Worm (Caenorhabditis elegans): Measurements from ENCODE around the gene fbxb-74.

Gene fbxb-74

ce11 chrIV:4449843-4450242 is 10.8 kb upstream of the fbxb-74 start:
- TF ChIP-seq nhr-43 (tag; optimal IDR thresholded peaks at IDR 0.05; ENCODE audit: poor library complexity, severe bottlenecking) (peak; percentile 57), nhr-23 (tag; optimal IDR thresholded peaks at IDR 0.05) (peak; percentile 5), ama-1 (optimal IDR thresholded peaks at IDR 0.05) (peak; percentile 13), snpc-4 (tag; optimal IDR thresholded peaks at IDR 0.05) (no peak), pha-4 (tag; optimal IDR thresholded peaks at IDR 0.05) (peak; percentile 38), nfya-1 (tag; optimal IDR thresholded peaks at IDR 0.05; ENCODE audit: insufficient read depth) (no peak), elt-2 (tag; optimal IDR thresholded peaks at IDR 0.05) (peak; percentile 86), pqm-1 (tag; optimal IDR thresholded peaks at IDR 0.05) (peak; percentile 88)

- TF ChIP-seq nhr-43 (tag; optimal IDR thresholded peaks at IDR 0.05; ENCODE audit: poor library complexity, severe bottlenecking) (no peak), lin-39 (tag; optimal IDR thresholded peaks at IDR 0.05) (no peak), nhr-76 (tag; optimal IDR thresholded peaks at IDR 0.05) (no peak), ztf-11 (tag; optimal IDR thresholded peaks at IDR 0.05) (no peak), ama-1 (optimal IDR thresholded peaks at IDR 0.05) (no peak), nhr-11 (tag; optimal IDR thresholded peaks at IDR 0.05) (no peak), unc-62 (GFP tag; optimal IDR thresholded peaks at IDR 0.05) (no peak), ZK546.5 (tag; optimal IDR thresholded peaks at IDR 0.05) (no peak), ceh-28 (tag; optimal IDR thresholded peaks at IDR 0.05) (no peak), egl-27 (tag; optimal IDR thresholded peaks at IDR 0.05) (no peak), pqm-1 (tag; optimal IDR thresholded peaks at IDR 0.05) (no peak)
These were observed 10.3 kb upstream of the fbxb-74 start, which contains the start of gene R08C7.12 for ce11 chrIV:4449439-4449838. R08C7.12 (plus strand) TSS chrIV:4449739.

DNA sequence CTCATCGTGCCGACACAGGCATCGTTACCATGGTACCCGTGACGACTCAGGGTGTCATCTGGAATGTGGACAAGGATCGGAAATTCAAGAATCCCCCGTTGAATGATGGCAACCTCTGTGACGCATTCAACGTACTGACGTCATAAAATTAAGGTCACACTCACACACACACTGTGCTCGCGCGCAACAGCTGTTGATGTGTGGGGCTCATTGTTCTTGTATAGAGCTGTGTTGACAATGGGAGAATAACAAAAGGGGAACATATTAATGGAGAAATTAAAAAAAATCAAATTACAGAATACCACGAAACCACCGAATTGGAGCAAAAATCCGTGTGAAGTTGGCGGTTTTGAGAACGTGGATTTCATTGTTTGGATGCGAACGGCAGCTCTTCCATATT is 9.3 kb upstream of the fbxb-74 start:
- peak; percentile 8 for TF ChIP-seq pha-4 (tag; optimal IDR thresholded peaks at IDR 0.05)
- TF ChIP-seq snpc-4 (tag; optimal IDR thresholded peaks at IDR 0.05), result no peak
- TF ChIP-seq nhr-12 (tag; optimal IDR thresholded peaks at IDR 0.05), result no peak
- no peak for TF ChIP-seq ceh-16 (tag; optimal IDR thresholded peaks at IDR 0.05)

DNA sequence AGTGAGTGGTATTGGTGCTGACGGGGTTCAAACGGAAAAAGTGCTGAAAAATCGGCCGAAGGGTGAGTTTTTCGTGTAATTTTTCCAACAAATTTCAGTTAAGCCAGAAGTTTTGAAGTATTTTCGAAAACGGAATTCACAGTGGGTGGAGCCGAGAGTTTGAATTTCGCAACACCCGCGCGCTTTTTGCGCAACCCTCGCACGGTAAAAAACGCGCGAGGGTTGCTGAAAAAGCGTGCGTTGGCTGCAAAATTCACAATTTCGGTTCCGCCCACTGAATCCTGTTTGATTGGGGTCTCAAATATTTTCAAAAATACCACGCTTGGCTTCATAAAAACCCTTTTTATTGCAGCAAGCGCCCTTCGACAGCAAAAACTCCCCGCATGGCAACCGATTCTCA is 8.3 kb upstream of the fbxb-74 start:
- no peak for TF ChIP-seq ZK546.5 (tag; optimal IDR thresholded peaks at IDR 0.05)
- TF ChIP-seq skn-1 (tag; optimal IDR thresholded peaks at IDR 0.05), result no peak
- TF ChIP-seq nhr-11 (tag; optimal IDR thresholded peaks at IDR 0.05), result no peak
- TF ChIP-seq ama-1 (optimal IDR thresholded peaks at IDR 0.05), result no peak

ce11 chrIV:4447284-4447366 is 8.0 kb upstream of the fbxb-74 start, which contains the start of gene chat-1:
chat-1 (plus strand) TSS chrIV:4447331.
- TF ChIP-seq nfya-1 (tag; optimal IDR thresholded peaks at IDR 0.05; ENCODE audit: insufficient read depth) (no peak), lsy-12 (tag; optimal IDR thresholded peaks at IDR 0.05) (no peak), ceh-16 (tag; optimal IDR thresholded peaks at IDR 0.05) (no peak), skn-1 (tag; optimal IDR thresholded peaks at IDR 0.05) (no peak), jun-1 (tag; optimal IDR thresholded peaks at IDR 0.05) (no peak), nhr-237 (tag; optimal IDR thresholded peaks at IDR 0.05) (no peak), ZK546.5 (tag; optimal IDR thresholded peaks at IDR 0.05) (no peak), egl-27 (tag; optimal IDR thresholded peaks at IDR 0.05) (no peak), zag-1 (tag; optimal IDR thresholded peaks at IDR 0.05) (no peak), nhr-25 (tag; optimal IDR thresholded peaks at IDR 0.05) (no peak), fkh-10 (GFP tag; optimal IDR thresholded peaks at IDR 0.05) (no peak)

ce11 chrIV:4446884-4447283 is 7.8 kb upstream of the fbxb-74 start:
- TF ChIP-seq pha-4 (tag; optimal IDR thresholded peaks at IDR 0.05) (peak; percentile 65), nhr-25 (tag; optimal IDR thresholded peaks at IDR 0.05) (peak; percentile 50), eor-1 (tag; optimal IDR thresholded peaks at IDR 0.05) (no peak), R02D3.7 (tag; optimal IDR thresholded peaks at IDR 0.05) (peak; percentile 42), ceh-16 (tag; optimal IDR thresholded peaks at IDR 0.05) (no peak), ceh-9 (tag; optimal IDR thresholded peaks at IDR 0.05) (no peak), pqm-1 (tag; optimal IDR thresholded peaks at IDR 0.05) (peak; percentile 20), lin-15B (tag; optimal IDR thresholded peaks at IDR 0.05) (no peak), ceh-28 (tag; optimal IDR thresholded peaks at IDR 0.05) (peak; percentile 84), fos-1 (tag; optimal IDR thresholded peaks at IDR 0.05) (no peak), elt-2 (tag; optimal IDR thresholded peaks at IDR 0.05) (no peak), egl-5 (tag; optimal IDR thresholded peaks at IDR 0.05) (no peak), nfya-1 (tag; optimal IDR thresholded peaks at IDR 0.05; ENCODE audit: insufficient read depth) (peak; percentile 59), ama-1 (optimal IDR thresholded peaks at IDR 0.05) (peak; percentile 83), nhr-23 (tag; optimal IDR thresholded peaks at IDR 0.05) (peak; percentile 43), nhr-12 (tag; optimal IDR thresholded peaks at IDR 0.05) (no peak), ZK546.5 (tag; optimal IDR thresholded peaks at IDR 0.05) (peak; percentile 1)

All from whole organism, L3 larva.